Worm (Caenorhabditis elegans): ENCODE results near the gene srt-41.

- TF ChIP-seq W03F9.2 (tag; optimal IDR thresholded peaks at IDR 0.05) (no peak), him-1 (tag; optimal IDR thresholded peaks at IDR 0.05) (no peak)
Observed at ce11 chrV:1845977-1846376, 43.0 kb upstream of the srt-41 start, which contains the start of gene T10B5.7.

Measured in whole organism, L4/young adult.